Worm (Caenorhabditis elegans) whole organism, L4 larva: ENCODE measurements around the gene C25F6.1.

Source experiments
- F10B5.3 ChIP-seq: sonication (generic microtip); optimal IDR thresholded peaks from 2 replicates; lab custom pipeline; 2016; ENCODE audit warnings: mild to moderate bottlenecking, missing genetic modification characterization, missing compliant biosample characterization
- F37D6.2 ChIP-seq: sonication (generic microtip); optimal IDR thresholded peaks from 2 replicates; lab custom pipeline; 2016; ENCODE audit warnings: mild to moderate bottlenecking, missing genetic modification characterization, missing compliant biosample characterization
- T26A8.4 ChIP-seq: fragments of 200-800 bp; sonication (Bioruptor generic); IDR thresholded peaks from 2 replicates; pipeline ENCODE4 v1.3.6; 2022; ENCODE audit warnings: missing genetic modification characterization, missing compliant biosample characterization
- aha-1 ChIP-seq: fragments of 150-350 bp; peaks from one replicate; lab custom pipeline; 2014; ENCODE audit warnings: missing biosample characterization, missing genetic modification characterization
- ceh-32 ChIP-seq: sonication (generic microtip); optimal IDR thresholded peaks from 2 replicates; lab custom pipeline; 2016; ENCODE audit warnings: mild to moderate bottlenecking, missing genetic modification characterization, missing compliant biosample characterization; ENCODE audit not compliant: poor library complexity
- ceh-62 ChIP-seq: sonication (generic microtip); optimal IDR thresholded peaks from 2 replicates; lab custom pipeline; 2017; ENCODE audit warnings: missing biosample characterization, missing genetic modification characterization
- ceh-82 ChIP-seq: sonication (generic microtip); optimal IDR thresholded peaks from 2 replicates; lab custom pipeline; 2017; ENCODE audit warnings: missing biosample characterization, missing genetic modification characterization
- ces-1 ChIP-seq: fragments of 150-350 bp; sonication (generic microtip); optimal IDR thresholded peaks from 4 replicates; lab custom pipeline; 2014; ENCODE audit warnings: missing biosample characterization, missing genetic modification reagents, missing genetic modification characterization
- daf-16 ChIP-seq, 3 experiments: sonication (generic microtip); optimal IDR thresholded peaks; 2 replicates each; lab custom pipeline; 2016 to 2017; ENCODE audit warnings: missing genetic modification characterization in 3 of 3, missing genetic modification reagents in 3 of 3, mild to moderate bottlenecking in 2 of 3, missing compliant biosample characterization in 2 of 3, missing biosample characterization in 1 of 3, moderate library complexity in 1 of 3
- dmd-6 ChIP-seq: fragments of 200-800 bp; sonication (Bioruptor generic); IDR thresholded peaks from 2 replicates; pipeline ENCODE4 v1.3.6; 2022; ENCODE audit warnings: missing genetic modification reagents, missing genetic modification characterization, missing compliant biosample characterization
- dve-1 ChIP-seq: sonication (generic microtip); optimal IDR thresholded peaks from 2 replicates; lab custom pipeline; 2017; ENCODE audit warnings: antibody characterized with exemption, mild to moderate bottlenecking, missing genetic modification characterization, missing compliant biosample characterization; ENCODE audit not compliant: insufficient read depth
- egl-27 ChIP-seq: sonication (generic microtip); optimal IDR thresholded peaks from 3 replicates; lab custom pipeline; 2017; ENCODE audit warnings: missing biosample characterization, missing genetic modification reagents, missing genetic modification characterization
- egl-43 ChIP-seq: fragments of 200-800 bp; sonication (Bioruptor generic); IDR thresholded peaks from 2 replicates; pipeline ENCODE4 v1.3.6; 2022; ENCODE audit warnings: missing genetic modification reagents, missing genetic modification characterization, missing compliant biosample characterization
- fkh-10 ChIP-seq: fragments of 150-350 bp; optimal IDR thresholded peaks from 2 replicates; lab custom pipeline; 2014; ENCODE audit warnings: missing biosample characterization, missing genetic modification reagents, missing genetic modification characterization
- fos-1 ChIP-seq: fragments of 150-350 bp; optimal IDR thresholded peaks from 2 replicates; lab custom pipeline; 2014; ENCODE audit warnings: missing biosample characterization, missing genetic modification characterization
- hif-1 ChIP-seq, 2 experiments: sonication (generic microtip); optimal IDR thresholded peaks; 2 replicates each; lab custom pipeline; 2016 to 2017; ENCODE audit warnings: missing compliant biosample characterization in 2 of 2, missing genetic modification characterization in 2 of 2, missing genetic modification reagents in 2 of 2, missing genotype in 2 of 2, mild to moderate bottlenecking in 1 of 2
- hlh-11 ChIP-seq: fragments of 200-800 bp; sonication (Bioruptor generic); optimal IDR thresholded peaks from 2 replicates; lab custom pipeline; 2018; ENCODE audit warnings: mild to moderate bottlenecking, missing genetic modification characterization, missing compliant biosample characterization
- hlh-30 ChIP-seq: sonication (generic microtip); optimal IDR thresholded peaks from 2 replicates; lab custom pipeline; 2017; ENCODE audit warnings: antibody characterized with exemption, mild to moderate bottlenecking, missing genetic modification characterization, missing compliant biosample characterization; ENCODE audit not compliant: insufficient read depth
- jun-1 ChIP-seq: fragments of 150-350 bp; optimal IDR thresholded peaks from 2 replicates; lab custom pipeline; 2014; ENCODE audit warnings: missing biosample characterization, missing genetic modification reagents, missing genetic modification characterization
- lsy-2 ChIP-seq, 2 experiments: fragments of 150-350 bp in 1 of 2; sonication (generic microtip) in 1 of 2; optimal IDR thresholded peaks; 2 replicates each; lab custom pipeline; 2014 to 2017; ENCODE audit warnings: missing biosample characterization in 2 of 2, missing genetic modification characterization in 2 of 2
- madf-9 ChIP-seq: fragments of 200-800 bp; sonication (Bioruptor generic); conservative IDR thresholded peaks from 2 replicates; pipeline ENCODE4 v1.3.6; 2022; ENCODE audit warnings: missing genetic modification reagents, missing genetic modification characterization, missing compliant biosample characterization
- mdl-1 ChIP-seq, 2 experiments: fragments of 150-350 bp in 1 of 2; sonication (generic microtip) in 1 of 2; optimal IDR thresholded peaks; 2 replicates each; lab custom pipeline; 2014 to 2017; ENCODE audit warnings: missing biosample characterization in 2 of 2, missing genetic modification characterization in 2 of 2
- mdt-29 ChIP-seq: fragments of 200-800 bp; sonication (Bioruptor generic); IDR thresholded peaks from 2 replicates; pipeline ENCODE4 v1.3.6; 2022; ENCODE audit warnings: missing genetic modification reagents, missing genetic modification characterization, missing compliant biosample characterization
- mep-1 ChIP-seq: fragments of 150-350 bp; sonication (generic microtip); optimal IDR thresholded peaks from 3 replicates; lab custom pipeline; 2014; ENCODE audit warnings: missing biosample characterization, missing genetic modification characterization
- mxl-3 ChIP-seq: fragments of 200-800 bp; sonication (Bioruptor generic); optimal IDR thresholded peaks from 2 replicates; lab custom pipeline; 2018; ENCODE audit warnings: mild to moderate bottlenecking, missing genetic modification characterization, missing compliant biosample characterization
- nhr-102 ChIP-seq: sonication (generic microtip); optimal IDR thresholded peaks from 2 replicates; lab custom pipeline; 2016; ENCODE audit warnings: mild to moderate bottlenecking, missing genetic modification characterization, moderate library complexity, missing compliant biosample characterization
- nhr-11 ChIP-seq: fragments of 150-350 bp; optimal IDR thresholded peaks from 2 replicates; lab custom pipeline; 2014; ENCODE audit warnings: missing biosample characterization, missing genetic modification characterization
- nhr-25 ChIP-seq: sonication (generic microtip); optimal IDR thresholded peaks from 2 replicates; lab custom pipeline; 2017; ENCODE audit warnings: missing genetic modification characterization, mild to moderate bottlenecking, missing compliant biosample characterization, antibody characterized with exemption, moderate library complexity, borderline replicate concordance; ENCODE audit not compliant: insufficient read depth
- nhr-28 ChIP-seq: fragments of 150-350 bp; optimal IDR thresholded peaks from 2 replicates; lab custom pipeline; 2014; ENCODE audit warnings: missing biosample characterization, missing genetic modification characterization
- nhr-41 ChIP-seq: fragments of 200-800 bp; sonication (Bioruptor generic); IDR thresholded peaks from 2 replicates; pipeline ENCODE4 v1.3.6; 2022; ENCODE audit warnings: missing genetic modification reagents, missing genetic modification characterization, missing compliant biosample characterization
- nhr-42 ChIP-seq: fragments of 200-800 bp; sonication (Bioruptor generic); IDR thresholded peaks from 2 replicates; pipeline ENCODE4 v1.3.6; 2022; ENCODE audit warnings: missing genetic modification characterization, missing compliant biosample characterization
- nhr-48 ChIP-seq: sonication (generic microtip); optimal IDR thresholded peaks from 2 replicates; lab custom pipeline; 2016; ENCODE audit warnings: mild to moderate bottlenecking, missing genetic modification characterization, missing compliant biosample characterization
- pha-4 ChIP-seq, 2 experiments: fragments of 150-350 bp in 1 of 2; fragments of 200-800 bp in 1 of 2; sonication (Bioruptor generic) in 1 of 2; IDR thresholded peaks in 1 of 2; optimal IDR thresholded peaks in 1 of 2; 2 replicates each; pipeline versions ENCODE4 v1.3.6 to Lab custom; 2014 to 2022; ENCODE audit warnings: missing genetic modification characterization in 2 of 2, missing genetic modification reagents in 2 of 2, missing biosample characterization in 1 of 2, missing compliant biosample characterization in 1 of 2
- pqm-1 ChIP-seq: sonication (generic microtip); optimal IDR thresholded peaks from 2 replicates; lab custom pipeline; 2017; ENCODE audit warnings: missing biosample characterization, missing genetic modification characterization
- rbr-2 ChIP-seq: sonication (generic microtip); optimal IDR thresholded peaks from 2 replicates; lab custom pipeline; 2016; ENCODE audit warnings: missing genotype, missing genetic modification characterization, missing compliant biosample characterization
- saeg-2 ChIP-seq: fragments of 200-800 bp; sonication (Bioruptor generic); IDR thresholded peaks from 2 replicates; pipeline ENCODE4 v1.3.6; 2022; ENCODE audit warnings: missing genetic modification reagents, missing genetic modification characterization, missing compliant biosample characterization
- sdz-12 ChIP-seq: fragments of 200-800 bp; sonication (Bioruptor generic); optimal IDR thresholded peaks from 2 replicates; lab custom pipeline; 2018; ENCODE audit warnings: mild to moderate bottlenecking, missing genetic modification characterization, missing compliant biosample characterization
- set-16 ChIP-seq: fragments of 200-800 bp; sonication (Bioruptor generic); IDR thresholded peaks from 2 replicates; pipeline ENCODE4 v1.3.6; 2022; ENCODE audit warnings: missing genetic modification reagents, missing genetic modification characterization, missing compliant biosample characterization
- skn-1 ChIP-seq: fragments of 150-350 bp; optimal IDR thresholded peaks from 2 replicates; lab custom pipeline; 2014; ENCODE audit warnings: missing biosample characterization, missing genetic modification characterization
- tra-1 ChIP-seq: fragments of 200-800 bp; sonication (Bioruptor generic); IDR thresholded peaks from 2 replicates; pipeline ENCODE4 v1.3.6; 2022; ENCODE audit warnings: missing genetic modification reagents, missing genetic modification characterization, missing compliant biosample characterization
- unc-130 ChIP-seq: sonication (generic microtip); optimal IDR thresholded peaks from 2 replicates; lab custom pipeline; 2016; ENCODE audit warnings: missing genetic modification reagents, missing genetic modification characterization, missing compliant biosample characterization
- unc-39 ChIP-seq: sonication (generic microtip); optimal IDR thresholded peaks from 2 replicates; lab custom pipeline; 2017; ENCODE audit warnings: missing biosample characterization, missing genetic modification characterization
- unc-62 ChIP-seq, 3 experiments: fragments of 150-350 bp in 1 of 3; sonication (generic microtip); optimal IDR thresholded peaks in 2 of 3; peaks in 1 of 3; 1 replicate in 1 of 3; 2 replicates in 2 of 3; lab custom pipeline; 2014 to 2017; ENCODE audit warnings: missing biosample characterization in 3 of 3, missing genetic modification characterization in 3 of 3, missing genetic modification reagents in 3 of 3, missing genotype in 1 of 3
- vab-7 ChIP-seq: fragments of 200-800 bp; sonication (Bioruptor generic); IDR thresholded peaks from 2 replicates; pipeline ENCODE4 v1.3.6; 2022; ENCODE audit warnings: missing genetic modification reagents, missing genetic modification characterization, missing compliant biosample characterization
- zag-1 ChIP-seq: fragments of 150-350 bp; optimal IDR thresholded peaks from 2 replicates; lab custom pipeline; 2014; ENCODE audit warnings: missing biosample characterization, missing genetic modification characterization
- zfp-2 ChIP-seq: sonication (generic microtip); optimal IDR thresholded peaks from 2 replicates; lab custom pipeline; 2016; ENCODE audit warnings: mild to moderate bottlenecking, missing genetic modification characterization, missing compliant biosample characterization
- zfp-3 ChIP-seq: fragments of 200-800 bp; sonication (Bioruptor generic); conservative IDR thresholded peaks from 2 replicates; pipeline ENCODE4 v1.3.6; 2022; ENCODE audit warnings: missing genetic modification reagents, missing genetic modification characterization, missing compliant biosample characterization
- zip-11 ChIP-seq: fragments of 200-800 bp; sonication (Bioruptor generic); IDR thresholded peaks from 2 replicates; pipeline ENCODE4 v1.3.6; 2022; ENCODE audit warnings: missing genetic modification characterization, missing compliant biosample characterization
- ztf-7 ChIP-seq: fragments of 150-350 bp; optimal IDR thresholded peaks from 2 replicates; lab custom pipeline; 2014; ENCODE audit warnings: missing biosample characterization, missing genetic modification characterization

The C25F6.1 gene

ce11 chrX:5475164-5475576 lies 11.1 kb upstream of the C25F6.1 start:
- no peak for TF ChIP-seq egl-27 (tag; lab: Kevin White, UChicago)
- TF ChIP-seq tra-1 (GFP tag; lab: Robert Waterston, UW), result peak; percentile 72; the same call in 1 of the 2 replicates
- no peak for TF ChIP-seq vab-7 (GFP tag; lab: Robert Waterston, UW)
- peak; percentile 38; the same call in 1 of the 2 replicates for TF ChIP-seq set-16
- no peak for TF ChIP-seq pha-4 (GFP tag; IDR thresholded peaks at IDR 0.05; lab: Robert Waterston, UW)
- TF ChIP-seq pha-4 (tag; optimal IDR thresholded peaks at IDR 0.05; lab: Kevin White, UChicago), result peak; percentile 45
- TF ChIP-seq mdt-29 (GFP tag; lab: Robert Waterston, UW), result no peak
- no peak for TF ChIP-seq hif-1 (tag; optimal IDR thresholded peaks at IDR 0.05; lab: Kevin White, UChicago)
- no peak for TF ChIP-seq nhr-102 (tag; lab: Kevin White, UChicago)
- TF ChIP-seq zfp-3, result no peak
- no peak for TF ChIP-seq ceh-82 (tag; lab: Kevin White, UChicago)
- no peak for TF ChIP-seq F37D6.2 (tag; lab: Kevin White, UChicago)
- TF ChIP-seq aha-1 (tag; lab: Kevin White, UChicago), result peak; percentile 91
- TF ChIP-seq zip-11 (GFP tag; lab: Robert Waterston, UW), result no peak
- peak; percentile 83 for TF ChIP-seq mep-1 (tag; lab: Kevin White, UChicago)
- peak; percentile 95 for TF ChIP-seq nhr-25
- peak; percentile 91 for TF ChIP-seq nhr-28 (tag; lab: Kevin White, UChicago)
- TF ChIP-seq fkh-10 (GFP tag; lab: Kevin White, UChicago), result no peak
- TF ChIP-seq hlh-30 (tag; lab: Kevin White, UChicago), result peak; percentile 91
- TF ChIP-seq ceh-32 (tag; lab: Kevin White, UChicago), result no peak
- peak; percentile 16 to 67 for TF ChIP-seq mdl-1 (tag; optimal IDR thresholded peaks at IDR 0.05; lab: Kevin White, UChicago)
- peak in 1 of 2 experiments; percentile 99 for TF ChIP-seq unc-62 (GFP tag; optimal IDR thresholded peaks at IDR 0.05 in 1 of 2; lab: Kevin White, UChicago)
- no peak for TF ChIP-seq unc-62 (tag; optimal IDR thresholded peaks at IDR 0.05; lab: Kevin White, UChicago)
- TF ChIP-seq skn-1 (tag; lab: Kevin White, UChicago), result no peak
- peak; percentile 86 for TF ChIP-seq mxl-3 (GFP tag; lab: Kevin White, UChicago)
- TF ChIP-seq egl-43, result no peak
- TF ChIP-seq unc-130 (GFP tag; lab: Kevin White, UChicago), result no peak
- peak; percentile 58 for TF ChIP-seq rbr-2 (tag; lab: Kevin White, UChicago)
- peak; percentile 95 for TF ChIP-seq nhr-41 (GFP tag; lab: Robert Waterston, UW)
- TF ChIP-seq zag-1 (tag; lab: Kevin White, UChicago), result no peak
- TF ChIP-seq daf-16 (GFP tag; optimal IDR thresholded peaks at IDR 0.05; lab: Kevin White, UChicago), result no peak
- TF ChIP-seq daf-16 (tag; optimal IDR thresholded peaks at IDR 0.05; lab: Kevin White, UChicago), result peak; percentile 34
- TF ChIP-seq T26A8.4, result 0 out of 2 replicates have a peak, but pooled peaks have one; percentile 29
- TF ChIP-seq zfp-2 (tag; lab: Kevin White, UChicago), result no peak
- peak; percentile 16 for TF ChIP-seq nhr-48 (tag; lab: Kevin White, UChicago)
- TF ChIP-seq unc-39, result no peak
- peak; percentile 59 for TF ChIP-seq nhr-11 (tag; lab: Kevin White, UChicago)
- TF ChIP-seq ztf-7 (tag; lab: Kevin White, UChicago), result no peak
- TF ChIP-seq pqm-1 (tag; lab: Kevin White, UChicago), result peak; percentile 71
- TF ChIP-seq lsy-2 (tag; optimal IDR thresholded peaks at IDR 0.05; lab: Kevin White, UChicago), result peak; percentile 34 to 44
- TF ChIP-seq F10B5.3 (tag; lab: Kevin White, UChicago), result no peak
- TF ChIP-seq saeg-2, result no peak
- TF ChIP-seq dmd-6 (GFP tag; lab: Robert Waterston, UW), result peak; percentile 74
- TF ChIP-seq madf-9 (GFP tag; lab: Robert Waterston, UW), result 0 out of 2 replicates have a peak, but pooled peaks have one; percentile 14
- TF ChIP-seq nhr-42, result no peak
- no peak for TF ChIP-seq ces-1 (GFP tag; lab: Kevin White, UChicago)
- TF ChIP-seq jun-1 (tag; lab: Kevin White, UChicago), result peak; percentile 22
- peak; percentile 90 for TF ChIP-seq hlh-11 (tag; lab: Kevin White, UChicago)
- TF ChIP-seq dve-1, result peak; percentile 70
- TF ChIP-seq fos-1 (tag; lab: Kevin White, UChicago), result no peak
- no peak for TF ChIP-seq sdz-12 (GFP tag; lab: Kevin White, UChicago)
- no peak for TF ChIP-seq ceh-62 (tag; lab: Kevin White, UChicago)
